Fruit fly (Drosophila melanogaster) whole organism, adult: Measurements from ENCODE around the gene CG7945.
A peak's percentile ranks its signal among the peaks of the same experiment; 100 is the strongest.

ENCODE experiments used
- CG11617 ChIP-seq: fragments of 200-800 bp; sonication (Bioruptor generic); optimal IDR thresholded peaks from 2 replicates; lab custom pipeline; 2017; ENCODE audit warnings: mild to moderate bottlenecking, missing biosample characterization, missing genetic modification reagents, missing genetic modification characterization
- CG12768 ChIP-seq: fragments of 200-800 bp; sonication (Bioruptor generic); optimal IDR thresholded peaks from 2 replicates; lab custom pipeline; 2017; ENCODE audit warnings: missing biosample characterization, missing genetic modification characterization, mild to moderate bottlenecking, moderate library complexity, missing genetic modification reagents
- CG14711 ChIP-seq: fragments of 200-800 bp; sonication (Bioruptor generic); optimal IDR thresholded peaks from 2 replicates; lab custom pipeline; 2018; ENCODE audit warnings: missing biosample characterization, mild to moderate bottlenecking, missing genetic modification characterization, moderate library complexity
- CG1620 ChIP-seq: fragments of 200-800 bp; sonication (Bioruptor generic); optimal IDR thresholded peaks from 2 replicates; lab custom pipeline; 2016; ENCODE audit warnings: missing biosample characterization, missing genetic modification characterization
- CG33017 ChIP-seq: fragments of 200-800 bp; sonication (Bioruptor generic); optimal IDR thresholded peaks from 2 replicates; lab custom pipeline; 2018; ENCODE audit warnings: missing biosample characterization, mild to moderate bottlenecking, missing genetic modification characterization, moderate library complexity
- CG5204 ChIP-seq: fragments of 200-800 bp; sonication (Bioruptor generic); optimal IDR thresholded peaks from 2 replicates; lab custom pipeline; 2016; ENCODE audit warnings: missing biosample characterization, missing genetic modification characterization
- CG7045 ChIP-seq: fragments of 200-800 bp; sonication (Bioruptor generic); optimal IDR thresholded peaks from 2 replicates; lab custom pipeline; 2017; ENCODE audit warnings: missing biosample characterization, mild to moderate bottlenecking, missing genetic modification characterization
- CG7101 ChIP-seq: fragments of 200-800 bp; sonication (Bioruptor generic); optimal IDR thresholded peaks from 2 replicates; lab custom pipeline; 2018; ENCODE audit warnings: missing biosample characterization, mild to moderate bottlenecking, missing genetic modification characterization, moderate library complexity
- Clk ChIP-seq: fragments of 200-800 bp; sonication (Bioruptor generic); optimal IDR thresholded peaks from 2 replicates; lab custom pipeline; 2017; ENCODE audit warnings: missing biosample characterization, missing genetic modification characterization
- Crg-1 ChIP-seq: fragments of 200-800 bp; sonication (Bioruptor generic); optimal IDR thresholded peaks from 2 replicates; lab custom pipeline; 2016; ENCODE audit warnings: missing biosample characterization, missing genetic modification characterization
- Hr96 ChIP-seq: fragments of 200-800 bp; sonication (Bioruptor generic); optimal IDR thresholded peaks from 2 replicates; lab custom pipeline; 2016; ENCODE audit warnings: missing biosample characterization, missing genetic modification characterization
- Mnt ChIP-seq: fragments of 200-800 bp; sonication (Bioruptor generic); optimal IDR thresholded peaks from 2 replicates; lab custom pipeline; 2016; ENCODE audit warnings: missing biosample characterization, mild to moderate bottlenecking, missing genetic modification characterization
- bab1 ChIP-seq: fragments of 200-800 bp; sonication (Bioruptor generic); optimal IDR thresholded peaks from 3 replicates; lab custom pipeline; 2019; ENCODE audit warnings: missing biosample characterization, mild to moderate bottlenecking, missing genetic modification characterization, moderate library complexity
- cic ChIP-seq: fragments of 200-800 bp; sonication (Bioruptor generic); optimal IDR thresholded peaks from 2 replicates; lab custom pipeline; 2017; ENCODE audit warnings: missing biosample characterization, mild to moderate bottlenecking, missing genetic modification characterization, moderate library complexity
- cnc ChIP-seq, 2 experiments: fragments of >200 bp; optimal IDR thresholded peaks; 2 replicates each; lab custom pipeline; 2017
- kay ChIP-seq: fragments of 200-800 bp; sonication (Bioruptor generic); peaks from one replicate; lab custom pipeline; 2016; ENCODE audit warnings: missing biosample characterization, missing genetic modification characterization, borderline replicate concordance
- ovo ChIP-seq: fragments of 200-800 bp; sonication (Bioruptor generic); optimal IDR thresholded peaks from 2 replicates; lab custom pipeline; 2016; ENCODE audit warnings: missing biosample characterization, missing genetic modification characterization
- pad ChIP-seq: fragments of 200-800 bp; sonication (Bioruptor generic); optimal IDR thresholded peaks from 3 replicates; lab custom pipeline; 2017; ENCODE audit warnings: missing biosample characterization, missing genetic modification characterization, mild to moderate bottlenecking, moderate library complexity, missing genetic modification reagents
- tj ChIP-seq: fragments of 200-800 bp; sonication (Bioruptor generic); optimal IDR thresholded peaks from 3 replicates; lab custom pipeline; 2017; ENCODE audit warnings: missing biosample characterization, mild to moderate bottlenecking, missing genetic modification characterization, moderate library complexity
- toe ChIP-seq: fragments of 200-800 bp; sonication (Bioruptor generic); optimal IDR thresholded peaks from 2 replicates; lab custom pipeline; 2016; ENCODE audit warnings: missing biosample characterization, missing genetic modification characterization

The CG7945 gene

dm6 chr3L:15523806-15524346 lies at the start of gene CG7945:
CG7945 (minus strand) TSS chr3L:15524137.
- no peak for TF ChIP-seq tj (GFP tag; lab: Kevin White, UChicago)
- TF ChIP-seq bab1 (GFP tag; lab: Kevin White, UChicago) = peak; percentile 70
- TF ChIP-seq kay (GFP tag; lab: Kevin White, UChicago) = peak; percentile 8

- no peak for TF ChIP-seq tj (GFP tag; lab: Kevin White, UChicago)
- no peak for TF ChIP-seq CG14711 (tag; lab: Kevin White, UChicago)
- TF ChIP-seq cnc (optimal IDR thresholded peaks at IDR 0.05; lab: Kevin White, UChicago) = no peak
- no peak for TF ChIP-seq ovo (GFP tag; lab: Kevin White, UChicago)
- TF ChIP-seq Hr96 = no peak
- no peak for TF ChIP-seq CG33017 (tag; lab: Kevin White, UChicago)
- no peak for TF ChIP-seq pad (GFP tag; lab: Kevin White, UChicago)
- no peak for TF ChIP-seq Crg-1 (GFP tag; lab: Kevin White, UChicago)
- no peak for TF ChIP-seq cic (GFP tag; lab: Kevin White, UChicago)
- TF ChIP-seq Mnt (GFP tag; lab: Kevin White, UChicago) = no peak
- no peak for TF ChIP-seq toe (GFP tag; lab: Kevin White, UChicago)
- TF ChIP-seq CG11617 (GFP tag; lab: Kevin White, UChicago) = no peak
Measured at dm6 chr3L:15570571-15570970, 46.6 kb upstream of the CG7945 start.

DNA sequence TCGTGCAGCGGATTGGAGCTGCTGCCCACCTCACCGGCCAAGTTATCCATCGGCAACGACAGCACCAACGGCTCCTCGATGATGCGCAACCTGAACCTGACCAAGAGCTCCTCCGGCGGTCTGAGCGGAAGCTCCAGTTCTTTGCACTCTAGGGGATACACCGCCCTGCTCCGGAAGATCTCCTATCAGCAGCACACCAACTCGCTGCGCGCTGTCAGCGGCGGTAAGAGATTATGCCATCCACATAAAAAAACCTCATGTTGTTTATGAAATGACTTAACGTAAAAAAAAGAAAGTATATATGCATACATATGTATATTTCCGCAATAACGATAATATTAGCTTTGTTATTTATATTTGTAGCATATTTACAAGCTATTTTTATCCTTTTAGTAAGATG lies 44.8 kb upstream of the CG7945 start:
- TF ChIP-seq CG14711 (tag; lab: Kevin White, UChicago) (no peak), CG12768 (GFP tag; lab: Kevin White, UChicago) (no peak), cic (GFP tag; lab: Kevin White, UChicago) (no peak), CG5204 (GFP tag; lab: Kevin White, UChicago) (no peak), kay (GFP tag; lab: Kevin White, UChicago) (no peak), toe (GFP tag; lab: Kevin White, UChicago) (no peak), CG7045 (no peak), cnc (optimal IDR thresholded peaks at IDR 0.05; lab: Kevin White, UChicago) (no peak), CG11617 (GFP tag; lab: Kevin White, UChicago) (no peak), Crg-1 (GFP tag; lab: Kevin White, UChicago) (no peak), tj (GFP tag; lab: Kevin White, UChicago) (no peak), CG33017 (tag; lab: Kevin White, UChicago) (no peak), CG7101 (tag; lab: Kevin White, UChicago) (no peak), CG1620 (GFP tag; lab: Kevin White, UChicago) (no peak)

DNA sequence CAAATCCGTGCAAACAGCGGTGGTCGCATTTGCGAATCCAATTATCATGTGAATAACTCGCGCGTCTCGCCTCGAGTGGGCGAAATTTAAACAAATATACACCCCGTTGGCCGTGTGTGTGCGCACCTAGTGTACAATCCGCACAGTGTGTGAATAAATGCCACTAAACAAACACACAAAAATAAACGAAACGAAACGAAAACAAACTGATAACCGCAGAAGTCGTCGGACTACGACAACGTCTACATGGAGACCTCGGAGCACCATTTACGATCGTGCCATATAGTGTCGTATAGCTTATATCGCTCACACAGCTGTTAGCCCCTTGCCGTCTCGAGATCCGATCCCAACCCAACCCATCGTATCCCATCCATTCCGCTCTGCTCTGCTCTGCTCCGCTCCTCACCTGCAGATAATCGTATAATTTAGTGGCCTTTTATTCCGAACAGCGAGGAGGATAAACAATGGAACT lies 42.6 kb upstream of the CG7945 start:
- peak; percentile 39 for TF ChIP-seq tj (GFP tag; lab: Kevin White, UChicago)
- no peak for TF ChIP-seq Hr96
- no peak for TF ChIP-seq CG5204 (GFP tag; lab: Kevin White, UChicago)
- peak; percentile 74 for TF ChIP-seq Mnt (GFP tag; lab: Kevin White, UChicago)
- TF ChIP-seq Clk (GFP tag; lab: Kevin White, UChicago) = no peak
- peak; percentile 59 for TF ChIP-seq Crg-1 (GFP tag; lab: Kevin White, UChicago)
- peak; percentile 69 for TF ChIP-seq CG7045
- no peak for TF ChIP-seq bab1 (GFP tag; lab: Kevin White, UChicago)
- peak; percentile 74 for TF ChIP-seq CG11617 (GFP tag; lab: Kevin White, UChicago)
- peak; percentile 37 for TF ChIP-seq pad (GFP tag; lab: Kevin White, UChicago)
- peak; percentile 86 for TF ChIP-seq CG12768 (GFP tag; lab: Kevin White, UChicago)
- peak; percentile 92 for TF ChIP-seq kay (GFP tag; lab: Kevin White, UChicago)
- TF ChIP-seq cnc (optimal IDR thresholded peaks at IDR 0.05; lab: Kevin White, UChicago) = no peak
- TF ChIP-seq CG14711 (tag; lab: Kevin White, UChicago) = peak; percentile 51
- peak; percentile 54 for TF ChIP-seq CG1620 (GFP tag; lab: Kevin White, UChicago)
- no peak for TF ChIP-seq toe (GFP tag; lab: Kevin White, UChicago)
- TF ChIP-seq ovo (GFP tag; lab: Kevin White, UChicago) = peak; percentile 68
- peak; percentile 98 for TF ChIP-seq cic (GFP tag; lab: Kevin White, UChicago)
- peak; percentile 87 for TF ChIP-seq CG33017 (tag; lab: Kevin White, UChicago)
- peak; percentile 75 for TF ChIP-seq CG7101 (tag; lab: Kevin White, UChicago)

DNA sequence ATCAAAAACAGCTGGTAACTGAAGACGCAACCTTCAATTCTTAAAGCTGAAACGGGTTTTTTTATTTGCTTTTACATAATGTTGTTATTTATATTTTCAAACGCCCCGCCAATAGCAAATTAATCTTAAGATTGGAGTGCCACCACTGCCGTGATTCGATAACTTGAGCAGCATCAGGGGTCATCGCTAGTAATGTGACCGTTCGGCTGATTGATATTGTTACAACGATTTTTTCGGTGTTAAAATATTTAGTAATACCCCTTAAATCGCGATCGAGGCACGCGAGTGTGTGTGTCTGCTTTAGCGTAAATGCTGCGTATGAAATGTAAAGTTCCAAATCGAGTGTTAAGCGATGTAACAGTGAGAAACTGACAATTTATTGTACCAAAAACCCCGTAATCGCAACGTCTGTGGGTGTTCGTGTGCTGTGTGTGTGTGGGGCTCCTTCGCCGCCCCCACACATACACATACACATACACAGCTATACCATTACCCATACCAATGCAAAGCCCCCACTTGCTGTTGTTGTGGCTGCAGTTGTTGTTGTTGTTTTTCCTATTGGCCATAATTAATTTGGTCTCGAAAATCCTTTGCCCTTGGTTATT lies 42.0 kb upstream of the CG7945 start, which contains the start of gene dop:
Gene dop, plus strand, starts transcription at position 185 of the 605 bp plus-strand sequence.
- TF ChIP-seq CG14711 (tag; lab: Kevin White, UChicago) = peak; percentile 9
- TF ChIP-seq CG33017 (tag; lab: Kevin White, UChicago) = no peak
- TF ChIP-seq Mnt (GFP tag; lab: Kevin White, UChicago) = peak; percentile 6
- peak; percentile 53 for TF ChIP-seq Hr96
- no peak for TF ChIP-seq tj (GFP tag; lab: Kevin White, UChicago)
- TF ChIP-seq Crg-1 (GFP tag; lab: Kevin White, UChicago) = peak; percentile 48
- TF ChIP-seq bab1 (GFP tag; lab: Kevin White, UChicago) = peak; percentile 26
- peak; percentile 52 for TF ChIP-seq pad (GFP tag; lab: Kevin White, UChicago)
- no peak for TF ChIP-seq CG11617 (GFP tag; lab: Kevin White, UChicago)
- peak; percentile 13 for TF ChIP-seq kay (GFP tag; lab: Kevin White, UChicago)
- no peak for TF ChIP-seq CG1620 (GFP tag; lab: Kevin White, UChicago)
- no peak for TF ChIP-seq CG12768 (GFP tag; lab: Kevin White, UChicago)
- no peak for TF ChIP-seq CG7101 (tag; lab: Kevin White, UChicago)
- peak; percentile 69 for TF ChIP-seq toe (GFP tag; lab: Kevin White, UChicago)
- TF ChIP-seq Clk (GFP tag; lab: Kevin White, UChicago) = no peak
